Worm (Caenorhabditis elegans) whole organism, mixed stage, embryonic: ENCODE data around the gene hlh-4.

Experiments
- elt-3 ChIP-seq: fragments of 150-350 bp; optimal IDR thresholded peaks from 2 replicates; lab custom pipeline; 2014; ENCODE audit warnings: missing biosample characterization, missing genetic modification characterization
- pha-4 ChIP-seq: fragments of 150-350 bp; optimal IDR thresholded peaks from 2 replicates; lab custom pipeline; 2018; ENCODE audit warnings: missing biosample characterization, missing genetic modification reagents, missing genetic modification characterization

DNA sequence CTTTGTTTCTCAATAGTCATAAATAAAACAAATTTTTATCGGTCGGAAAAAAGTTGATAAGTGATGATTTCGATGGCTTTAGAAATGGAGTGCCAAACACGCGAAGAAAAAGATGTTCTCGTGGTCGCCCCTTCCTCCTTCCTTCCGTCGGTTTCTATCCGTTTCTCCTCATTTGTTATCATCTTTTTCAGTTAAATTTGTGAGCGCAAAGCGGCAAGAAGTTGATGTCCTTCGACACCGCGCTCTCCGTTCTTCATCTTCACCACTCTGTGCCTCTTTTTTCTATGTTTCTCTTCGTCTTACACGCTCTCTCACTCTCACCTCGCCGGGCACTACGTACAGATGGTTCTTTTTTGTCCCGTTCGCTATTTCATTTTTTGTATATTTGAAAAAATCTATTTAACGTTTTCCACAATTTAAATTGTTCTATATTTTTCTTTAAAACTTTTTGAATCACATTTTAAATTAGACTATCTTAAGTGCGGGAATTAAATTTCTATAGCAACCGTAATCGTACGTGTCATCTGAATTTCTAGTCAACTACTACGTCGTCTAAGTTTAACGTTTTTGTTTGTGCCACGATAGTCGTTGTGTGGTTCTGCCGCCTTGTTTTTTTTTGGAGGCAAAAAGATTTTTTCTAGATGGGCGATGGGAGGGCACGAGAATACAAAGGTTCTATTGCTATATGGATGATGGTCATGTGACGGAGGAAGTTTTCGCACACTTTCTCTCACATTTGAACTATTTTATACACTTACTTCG is 40.0 kb downstream of the hlh-4 start:
- TF ChIP-seq elt-3 (tag; lab: Kevin White, UChicago) = no peak
- no peak for TF ChIP-seq pha-4 (tag; lab: Kevin White, UChicago)
